Worm (Caenorhabditis elegans): ENCODE data around the gene D1086.6.
A peak's percentile ranks its signal among the peaks of the same experiment; 100 is the strongest.

The D1086.6 gene

ce11 chrV:14082453-14082852, 2.9 kb downstream of the D1086.6 start, which contains the start of gene D1086.10:
Gene D1086.10, plus strand, starts transcription at chrV:14082753.
- TF ChIP-seq snpc-4 (tag; optimal IDR thresholded peaks at IDR 0.05) (no peak), hlh-11 (tag; optimal IDR thresholded peaks at IDR 0.05) (no peak), dve-1 (tag; optimal IDR thresholded peaks at IDR 0.05; ENCODE audit: insufficient read depth) (peak; percentile 38)

ce11 chrV:14083970-14084369, 4.4 kb downstream of the D1086.6 start, which contains the start of gene D1086.7:
Gene D1086.7, plus strand, starts transcription at chrV:14084270.
- TF ChIP-seq unc-62 (GFP tag; optimal IDR thresholded peaks at IDR 0.05 in 1 of 2) (peak in 1 of 2 experiments; percentile 49), unc-62 (tag; optimal IDR thresholded peaks at IDR 0.05) (no peak), ceh-20 (GFP tag; IDR thresholded peaks at IDR 0.05) (no peak)

- no peak for TF ChIP-seq daf-19 (GFP tag; conservative IDR thresholded peaks at IDR 0.05)
- no peak for TF ChIP-seq spr-3 (GFP tag; optimal IDR thresholded peaks at IDR 0.05)
- no peak for TF ChIP-seq nhr-48 (tag; optimal IDR thresholded peaks at IDR 0.05)
- TF ChIP-seq ceh-28 (tag; optimal IDR thresholded peaks at IDR 0.05): no peak
- no peak for TF ChIP-seq php-3 (GFP tag; IDR thresholded peaks at IDR 0.05)
- no peak for TF ChIP-seq unc-130 (GFP tag; optimal IDR thresholded peaks at IDR 0.05)
- no peak for TF ChIP-seq daf-12 (tag; optimal IDR thresholded peaks at IDR 0.05)
- TF ChIP-seq rbr-2 (tag; optimal IDR thresholded peaks at IDR 0.05): no peak
- TF ChIP-seq Y105C5A.15 (GFP tag; IDR thresholded peaks at IDR 0.05): no peak
- no peak for TF ChIP-seq ZK546.5 (tag; optimal IDR thresholded peaks at IDR 0.05)
- TF ChIP-seq egl-27 (tag; optimal IDR thresholded peaks at IDR 0.05): no peak
- TF ChIP-seq jun-1 (tag; optimal IDR thresholded peaks at IDR 0.05): no peak
- TF ChIP-seq R02D3.7 (tag; optimal IDR thresholded peaks at IDR 0.05): no peak
- TF ChIP-seq Y5F2A.4 (GFP tag; optimal IDR thresholded peaks at IDR 0.05): no peak
- no peak for TF ChIP-seq F49E8.2 (tag; optimal IDR thresholded peaks at IDR 0.05; ENCODE audit: borderline replicate concordance)
- no peak for TF ChIP-seq madf-5 (GFP tag; IDR thresholded peaks at IDR 0.05)
- TF ChIP-seq ceh-20 (GFP tag; IDR thresholded peaks at IDR 0.05): no peak
- no peak for TF ChIP-seq lsy-2 (tag; optimal IDR thresholded peaks at IDR 0.05)
- no peak for TF ChIP-seq ceh-82 (tag; optimal IDR thresholded peaks at IDR 0.05)
Observed at ce11 chrV:14085589-14085988, 6.0 kb downstream of the D1086.6 start, which contains the start of gene D1086.18. Gene D1086.18, plus strand, starts transcription at chrV:14085889.

ce11 chrV:14088051-14088450, 8.4 kb downstream of the D1086.6 start, which contains the start of gene D1086.19:
Gene D1086.19, plus strand, starts transcription at chrV:14088351.
- TF ChIP-seq fos-1 (tag; optimal IDR thresholded peaks at IDR 0.05): no peak
- TF ChIP-seq mxl-3 (GFP tag; optimal IDR thresholded peaks at IDR 0.05): no peak
- TF ChIP-seq nhr-48 (tag; optimal IDR thresholded peaks at IDR 0.05): no peak
- TF ChIP-seq nhr-11 (tag; optimal IDR thresholded peaks at IDR 0.05): no peak
- TF ChIP-seq jun-1 (tag; optimal IDR thresholded peaks at IDR 0.05): no peak
- no peak for TF ChIP-seq lin-29 (GFP tag; IDR thresholded peaks at IDR 0.05)
- no peak for TF ChIP-seq fkh-10 (GFP tag; optimal IDR thresholded peaks at IDR 0.05)
- no peak for TF ChIP-seq zag-1 (tag; optimal IDR thresholded peaks at IDR 0.05)
- TF ChIP-seq nhr-77 (tag; optimal IDR thresholded peaks at IDR 0.05): no peak
- no peak for TF ChIP-seq daf-8 (GFP tag; IDR thresholded peaks at IDR 0.05)
- TF ChIP-seq aly-2 (tag; optimal IDR thresholded peaks at IDR 0.05): no peak
- no peak for TF ChIP-seq F44E2.7 (GFP tag; IDR thresholded peaks at IDR 0.05)
- no peak for TF ChIP-seq cey-2 (tag; optimal IDR thresholded peaks at IDR 0.05; ENCODE audit: borderline replicate concordance, insufficient read depth)
